Worm (Caenorhabditis elegans): Measurements from ENCODE around the gene T06A1.1.

The T06A1.1 gene

ce11 chrV:1964806-1965205 lies 39.4 kb upstream of the T06A1.1 start, which contains the start of gene srj-15:
Gene srj-15, minus strand, starts transcription at chrV:1964906.
- TF ChIP-seq lin-15B (tag; optimal IDR thresholded peaks at IDR 0.05) (no peak), T20F7.1 (GFP tag; optimal IDR thresholded peaks at IDR 0.05) (no peak), unc-62 (GFP tag; optimal IDR thresholded peaks at IDR 0.05 in 1 of 2) (no peak), unc-62 (tag; optimal IDR thresholded peaks at IDR 0.05) (no peak), ceh-82 (tag; optimal IDR thresholded peaks at IDR 0.05) (no peak), F44E2.7 (GFP tag; IDR thresholded peaks at IDR 0.05) (no peak), nhr-48 (tag; optimal IDR thresholded peaks at IDR 0.05) (no peak), fkh-10 (GFP tag; optimal IDR thresholded peaks at IDR 0.05) (no peak), lir-3 (tag; optimal IDR thresholded peaks at IDR 0.05) (no peak), tra-1 (GFP tag; IDR thresholded peaks at IDR 0.05) (no peak), hlh-30 (tag; optimal IDR thresholded peaks at IDR 0.05; ENCODE audit: insufficient read depth) (no peak), hlh-11 (tag; optimal IDR thresholded peaks at IDR 0.05) (no peak), dmd-6 (GFP tag; IDR thresholded peaks at IDR 0.05) (no peak)

ce11 chrV:1961453-1961852 lies 36.1 kb upstream of the T06A1.1 start, which contains the start of gene Y40B10B.1:
Gene Y40B10B.1, minus strand, starts transcription at chrV:1961553.
- no peak for TF ChIP-seq R02D3.7 (tag; optimal IDR thresholded peaks at IDR 0.05)
- TF ChIP-seq unc-62 (GFP tag; optimal IDR thresholded peaks at IDR 0.05 in 1 of 2), result peak in 1 of 2 experiments; percentile 21
- no peak for TF ChIP-seq unc-62 (tag; optimal IDR thresholded peaks at IDR 0.05)

DNA sequence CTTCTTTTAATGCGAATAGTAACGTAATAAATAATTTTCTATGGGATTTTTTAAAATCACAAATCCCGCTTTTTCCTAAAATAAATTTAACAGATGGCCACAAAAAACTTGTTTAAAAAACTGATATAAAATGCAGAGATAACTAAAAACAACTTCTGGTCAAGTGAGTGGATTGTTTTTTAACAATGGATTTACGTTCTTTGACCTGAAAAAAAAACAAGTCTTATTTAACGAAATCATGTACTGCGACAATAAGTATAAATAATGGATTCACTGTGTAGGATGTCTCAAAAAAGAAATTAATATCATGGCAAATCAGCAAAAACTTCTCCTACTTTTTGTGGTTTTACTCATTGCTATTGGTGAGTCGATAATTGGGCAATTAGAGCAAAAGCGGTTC lies 31.7 kb upstream of the T06A1.1 start, which contains the start of gene fipr-25:
Gene fipr-25 (plus strand): TSS at position 301 of the 400 bp plus-strand sequence.
- TF ChIP-seq ceh-62 (tag; optimal IDR thresholded peaks at IDR 0.05) (no peak), rbr-2 (tag; optimal IDR thresholded peaks at IDR 0.05) (no peak), ceh-32 (tag; optimal IDR thresholded peaks at IDR 0.05; ENCODE audit: poor library complexity) (no peak), nhr-111 (GFP tag; optimal IDR thresholded peaks at IDR 0.05) (no peak), hif-1 (tag; optimal IDR thresholded peaks at IDR 0.05) (no peak), lin-13 (GFP tag; optimal IDR thresholded peaks at IDR 0.05) (no peak), pha-4 (GFP tag; IDR thresholded peaks at IDR 0.05) (no peak), pha-4 (tag; optimal IDR thresholded peaks at IDR 0.05) (no peak), Y105C5A.15 (GFP tag; IDR thresholded peaks at IDR 0.05) (no peak), spr-1 (tag; optimal IDR thresholded peaks at IDR 0.05) (no peak), ceh-20 (GFP tag; IDR thresholded peaks at IDR 0.05) (no peak), nhr-41 (GFP tag; IDR thresholded peaks at IDR 0.05) (no peak), Y5F2A.4 (GFP tag; optimal IDR thresholded peaks at IDR 0.05) (no peak), madf-5 (GFP tag; IDR thresholded peaks at IDR 0.05) (no peak), nhr-6 (tag; optimal IDR thresholded peaks at IDR 0.05) (no peak), zfp-2 (tag; optimal IDR thresholded peaks at IDR 0.05) (no peak), ZK546.5 (tag; optimal IDR thresholded peaks at IDR 0.05) (no peak), sdz-12 (GFP tag; optimal IDR thresholded peaks at IDR 0.05) (no peak), lim-7 (GFP tag; IDR thresholded peaks at IDR 0.05) (no peak), daf-12 (tag; optimal IDR thresholded peaks at IDR 0.05) (no peak), dmd-9 (GFP tag; IDR thresholded peaks at IDR 0.05) (no peak)

DNA sequence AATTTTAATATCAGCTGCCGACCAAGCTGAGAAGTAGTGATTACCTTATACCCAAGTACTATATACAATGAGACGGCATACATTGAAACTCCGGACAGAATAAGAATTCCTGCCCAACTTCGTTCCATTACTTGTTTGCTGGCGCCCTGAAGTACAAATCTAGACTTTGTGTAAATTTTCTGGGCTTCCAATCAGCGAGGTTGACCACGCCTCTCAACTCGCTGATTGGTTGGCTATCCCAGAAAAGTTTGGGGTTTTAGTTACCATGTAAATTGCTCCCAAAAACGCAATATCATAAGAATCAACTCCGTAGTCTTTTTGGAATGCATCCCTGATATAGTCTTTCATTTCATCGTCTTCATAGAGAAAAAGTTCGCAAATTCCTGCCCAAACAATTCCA lies 29.9 kb upstream of the T06A1.1 start:
- TF ChIP-seq rbr-2 (tag; optimal IDR thresholded peaks at IDR 0.05) (no peak), nhr-25 (tag; optimal IDR thresholded peaks at IDR 0.05; ENCODE audit: borderline replicate concordance, insufficient read depth) (no peak), zip-11 (GFP tag; IDR thresholded peaks at IDR 0.05) (no peak), ctbp-1 (GFP tag; IDR thresholded peaks at IDR 0.05) (no peak), F44E2.7 (GFP tag; IDR thresholded peaks at IDR 0.05) (no peak), jun-1 (tag; optimal IDR thresholded peaks at IDR 0.05) (no peak), F37D6.2 (tag; optimal IDR thresholded peaks at IDR 0.05) (no peak), nhr-6 (tag; optimal IDR thresholded peaks at IDR 0.05) (no peak), mes-2 (tag; optimal IDR thresholded peaks at IDR 0.05; ENCODE audit: poor library complexity, severe bottlenecking) (no peak), cey-2 (tag; optimal IDR thresholded peaks at IDR 0.05; ENCODE audit: borderline replicate concordance, insufficient read depth) (no peak), dmd-9 (GFP tag; IDR thresholded peaks at IDR 0.05) (no peak), daf-8 (GFP tag; IDR thresholded peaks at IDR 0.05) (no peak), dmd-8 (GFP tag; IDR thresholded peaks at IDR 0.05) (no peak), dve-1 (tag; optimal IDR thresholded peaks at IDR 0.05; ENCODE audit: insufficient read depth) (no peak), spr-1 (tag; optimal IDR thresholded peaks at IDR 0.05) (no peak), nhr-48 (tag; optimal IDR thresholded peaks at IDR 0.05) (no peak), F10B5.3 (tag; optimal IDR thresholded peaks at IDR 0.05) (no peak)
